Fruit fly (Drosophila melanogaster): ENCODE measurements around the gene CG33912.

The CG33912 gene

dm6 chr3L:20755585-20755984 is at the start of gene CG33912:
Gene CG33912, minus strand, starts transcription at chr3L:20755685.
- no peak for TF ChIP-seq CG17801 (GFP tag; optimal IDR thresholded peaks at IDR 0.05; ENCODE audit: partially characterized antibody)

- no peak for TF ChIP-seq CG17801 (GFP tag; optimal IDR thresholded peaks at IDR 0.05; ENCODE audit: partially characterized antibody)
Observed at dm6 chr3L:20800208-20800607, 44.7 kb upstream of the CG33912 start, which contains the start of gene Spc105R. Gene Spc105R, plus strand, starts transcription at chr3L:20800410.

DNA sequence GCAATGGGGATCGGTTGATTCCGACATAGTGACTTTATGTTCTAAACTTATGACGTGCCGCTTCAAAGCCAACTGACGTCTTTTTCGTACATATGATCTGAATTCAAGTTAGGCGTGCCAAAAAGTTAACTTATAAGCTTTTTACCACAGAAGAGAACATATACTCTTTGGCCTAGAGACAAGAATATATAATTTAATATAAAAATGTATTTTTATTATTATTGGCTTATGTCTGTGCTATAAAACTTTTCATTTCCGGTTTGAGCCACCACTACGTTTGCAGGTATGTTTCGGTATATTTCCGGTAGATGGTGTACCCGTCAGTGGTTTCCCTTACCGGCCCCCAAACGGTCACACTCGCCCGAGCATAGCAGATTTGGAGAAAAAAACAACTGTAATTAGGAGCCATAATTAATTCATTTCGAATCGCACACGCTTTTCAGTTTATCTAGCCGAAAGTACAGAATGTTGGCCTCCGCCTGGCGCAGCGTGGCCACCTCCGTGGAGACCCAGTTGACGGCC is 42.9 kb upstream of the CG33912 start, which contains the start of the genes CG3698 and tzn:
CG3698 (minus strand) TSS at position 51 of the 522 bp plus-strand sequence.
tzn (plus strand) TSS at position 321 of the 522 bp plus-strand sequence.
- peak; percentile 80 for TF ChIP-seq CG17801 (GFP tag; optimal IDR thresholded peaks at IDR 0.05; ENCODE audit: partially characterized antibody)

- no peak for TF ChIP-seq CG17801 (GFP tag; optimal IDR thresholded peaks at IDR 0.05; ENCODE audit: partially characterized antibody)
Observed at dm6 chr3L:20797379-20797778, 41.9 kb upstream of the CG33912 start.

- TF ChIP-seq CG17801 (GFP tag; optimal IDR thresholded peaks at IDR 0.05; ENCODE audit: partially characterized antibody), result no peak
Observed at dm6 chr3L:20796757-20797156, 41.3 kb upstream of the CG33912 start.

DNA sequence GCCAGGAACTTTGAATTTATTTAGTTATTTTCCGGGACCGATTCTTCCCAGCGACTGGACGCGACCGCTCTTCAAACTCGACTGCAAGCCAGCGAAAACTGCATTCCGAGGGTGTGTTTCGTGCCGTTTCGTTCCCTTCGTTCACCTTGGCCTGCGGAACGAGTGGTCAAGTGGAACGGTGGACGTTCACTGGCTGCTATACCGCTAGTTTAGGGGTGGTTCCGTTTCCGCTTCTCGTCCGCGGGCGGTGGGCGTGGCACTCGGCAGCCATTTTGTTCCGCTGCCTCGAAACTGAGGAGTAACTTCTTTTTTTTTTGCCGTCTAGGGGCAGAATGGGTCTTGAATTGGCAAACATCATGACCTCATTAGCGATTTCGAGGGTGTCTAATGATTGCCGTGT is 37.2 kb upstream of the CG33912 start, which contains the start of gene Six4:
Six4 (minus strand) TSS at position 85 of the 400 bp plus-strand sequence.
- TF ChIP-seq CG17801 (GFP tag; optimal IDR thresholded peaks at IDR 0.05; ENCODE audit: partially characterized antibody), result no peak

dm6 chr3L:20789299-20789698 is 33.8 kb upstream of the CG33912 start:
- no peak for TF ChIP-seq CG17801 (GFP tag; optimal IDR thresholded peaks at IDR 0.05; ENCODE audit: partially characterized antibody)

DNA sequence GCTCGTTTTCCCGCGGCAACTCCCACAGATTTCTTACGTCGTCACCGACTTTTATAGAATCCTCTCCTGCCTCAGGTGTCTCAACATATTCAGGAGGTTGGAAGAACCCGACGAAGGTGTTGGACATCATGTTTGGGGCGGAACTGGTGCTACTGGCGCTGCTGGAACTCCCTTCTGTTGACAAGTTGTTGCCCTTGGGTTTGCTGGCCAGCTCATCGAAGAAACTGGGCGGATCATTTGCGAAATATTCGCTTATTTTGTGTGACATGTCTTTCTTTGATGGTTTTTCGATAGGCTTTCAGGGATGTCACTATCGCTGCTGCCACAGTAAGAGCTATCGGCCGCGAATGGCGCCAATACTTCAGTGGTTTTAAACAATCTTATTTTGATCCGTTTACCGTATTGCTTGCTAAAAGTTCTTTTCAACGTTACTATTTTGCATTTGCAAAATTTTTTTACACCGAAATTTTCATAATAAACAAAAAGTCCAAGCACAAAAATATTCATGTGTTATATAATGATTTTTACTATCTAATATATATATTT is 32.4 kb upstream of the CG33912 start, which contains the start of gene CG11396:
CG11396 (minus strand) TSS at position 303 of the 546 bp plus-strand sequence.
- peak; percentile 3 for TF ChIP-seq CG17801 (GFP tag; optimal IDR thresholded peaks at IDR 0.05; ENCODE audit: partially characterized antibody)

- peak; percentile 60 for TF ChIP-seq CG17801 (GFP tag; optimal IDR thresholded peaks at IDR 0.05; ENCODE audit: partially characterized antibody)
Observed at dm6 chr3L:20785742-20786427, 30.4 kb upstream of the CG33912 start, which contains the start of gene Pcif1. Gene Pcif1, minus strand, starts transcription at chr3L:20786197.

dm6 chr3L:20784812-20785671 is 29.6 kb upstream of the CG33912 start:
- TF ChIP-seq CG17801 (GFP tag; optimal IDR thresholded peaks at IDR 0.05; ENCODE audit: partially characterized antibody), result no peak

- TF ChIP-seq CG17801 (GFP tag; optimal IDR thresholded peaks at IDR 0.05; ENCODE audit: partially characterized antibody), result no peak
Observed at dm6 chr3L:20784394-20784793, 28.9 kb upstream of the CG33912 start.

dm6 chr3L:20778224-20779063 is 23.0 kb upstream of the CG33912 start, which contains the start of the genes Pex16 and Pex14:
Gene Pex16, minus strand, starts transcription at chr3L:20778264.
Gene Pex14, plus strand, starts transcription at chr3L:20778799.
- peak; percentile 41 for TF ChIP-seq CG17801 (GFP tag; optimal IDR thresholded peaks at IDR 0.05; ENCODE audit: partially characterized antibody)

dm6 chr3L:20777496-20777895 is 22.0 kb upstream of the CG33912 start:
- no peak for TF ChIP-seq CG17801 (GFP tag; optimal IDR thresholded peaks at IDR 0.05; ENCODE audit: partially characterized antibody)

dm6 chr3L:20772647-20773015 is 17.1 kb upstream of the CG33912 start:
- TF ChIP-seq CG17801 (GFP tag; optimal IDR thresholded peaks at IDR 0.05; ENCODE audit: partially characterized antibody), result no peak
